Worm (Caenorhabditis elegans) whole organism, L4 larva: ENCODE results near the gene F47G3.1.

Source experiments
- D1046.2 ChIP-seq: fragments of 200-800 bp; sonication (Bioruptor generic); IDR thresholded peaks from 2 replicates; pipeline ENCODE4 v1.3.6; 2022; ENCODE audit warnings: missing genetic modification characterization, missing compliant biosample characterization
- T26A8.4 ChIP-seq: fragments of 200-800 bp; sonication (Bioruptor generic); IDR thresholded peaks from 2 replicates; pipeline ENCODE4 v1.3.6; 2022; ENCODE audit warnings: missing genetic modification characterization, missing compliant biosample characterization
- ceh-28 ChIP-seq: fragments of 150-350 bp; optimal IDR thresholded peaks from 2 replicates; lab custom pipeline; 2014; ENCODE audit warnings: missing biosample characterization, missing genetic modification reagents, missing genetic modification characterization
- ctbp-1 ChIP-seq: fragments of 200-800 bp; sonication (Bioruptor generic); IDR thresholded peaks from 2 replicates; pipeline ENCODE4 v1.3.6; 2022; ENCODE audit warnings: missing genetic modification reagents, missing genetic modification characterization, missing compliant biosample characterization
- mep-1 ChIP-seq: fragments of 150-350 bp; sonication (generic microtip); optimal IDR thresholded peaks from 3 replicates; lab custom pipeline; 2014; ENCODE audit warnings: missing biosample characterization, missing genetic modification characterization
- nhr-111 ChIP-seq: fragments of 200-800 bp; sonication (Bioruptor generic); optimal IDR thresholded peaks from 2 replicates; lab custom pipeline; 2018; ENCODE audit warnings: mild to moderate bottlenecking, missing genetic modification characterization, missing compliant biosample characterization
- nhr-48 ChIP-seq: sonication (generic microtip); optimal IDR thresholded peaks from 2 replicates; lab custom pipeline; 2016; ENCODE audit warnings: mild to moderate bottlenecking, missing genetic modification characterization, missing compliant biosample characterization
- unc-62 ChIP-seq, 3 experiments: fragments of 150-350 bp in 1 of 3; sonication (generic microtip); optimal IDR thresholded peaks in 2 of 3; peaks in 1 of 3; 1 replicate in 1 of 3; 2 replicates in 2 of 3; lab custom pipeline; 2014 to 2017; ENCODE audit warnings: missing biosample characterization in 3 of 3, missing genetic modification characterization in 3 of 3, missing genetic modification reagents in 3 of 3, missing genotype in 1 of 3
- zfp-3 ChIP-seq: fragments of 200-800 bp; sonication (Bioruptor generic); conservative IDR thresholded peaks from 2 replicates; pipeline ENCODE4 v1.3.6; 2022; ENCODE audit warnings: missing genetic modification reagents, missing genetic modification characterization, missing compliant biosample characterization
- ztf-7 ChIP-seq: fragments of 150-350 bp; optimal IDR thresholded peaks from 2 replicates; lab custom pipeline; 2014; ENCODE audit warnings: missing biosample characterization, missing genetic modification characterization

DNA sequence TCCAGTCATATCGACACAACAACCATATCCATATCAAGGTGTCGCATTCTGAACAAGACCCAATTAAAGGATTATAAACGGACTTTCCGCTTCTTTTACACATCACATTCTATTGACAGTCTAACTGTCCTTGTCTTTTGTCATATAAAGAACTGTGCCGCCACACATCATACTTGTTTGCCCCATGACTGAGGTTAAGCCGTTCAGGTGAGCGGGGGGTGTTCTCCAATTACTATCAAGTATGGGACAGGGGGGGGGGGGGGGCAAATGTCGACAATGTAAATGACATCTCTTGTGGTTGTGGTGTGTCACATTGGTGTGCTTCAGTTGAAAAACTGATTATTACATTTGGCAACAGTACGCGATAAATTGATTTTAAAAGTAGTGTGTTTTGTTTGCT, 48.3 kb downstream of the F47G3.1 start:
- TF ChIP-seq unc-62 (GFP tag; optimal IDR thresholded peaks at IDR 0.05 in 1 of 2; lab: Kevin White, UChicago) (peak in 1 of 2 experiments; percentile 64), unc-62 (tag; optimal IDR thresholded peaks at IDR 0.05; lab: Kevin White, UChicago) (no peak), ceh-28 (tag; lab: Kevin White, UChicago) (no peak), T26A8.4 (GFP tag; lab: Robert Waterston, UW) (no peak), zfp-3 (no peak), ctbp-1 (no peak), nhr-48 (no peak), mep-1 (no peak), nhr-111 (GFP tag; lab: Kevin White, UChicago) (no peak), D1046.2 (GFP tag; lab: Robert Waterston, UW) (no peak), ztf-7 (tag; lab: Kevin White, UChicago) (no peak)
